Fruit fly (Drosophila melanogaster): ENCODE measurements around the gene CG31908.
A peak's percentile ranks its signal among the peaks of the same experiment; 100 is the strongest.

DNA sequence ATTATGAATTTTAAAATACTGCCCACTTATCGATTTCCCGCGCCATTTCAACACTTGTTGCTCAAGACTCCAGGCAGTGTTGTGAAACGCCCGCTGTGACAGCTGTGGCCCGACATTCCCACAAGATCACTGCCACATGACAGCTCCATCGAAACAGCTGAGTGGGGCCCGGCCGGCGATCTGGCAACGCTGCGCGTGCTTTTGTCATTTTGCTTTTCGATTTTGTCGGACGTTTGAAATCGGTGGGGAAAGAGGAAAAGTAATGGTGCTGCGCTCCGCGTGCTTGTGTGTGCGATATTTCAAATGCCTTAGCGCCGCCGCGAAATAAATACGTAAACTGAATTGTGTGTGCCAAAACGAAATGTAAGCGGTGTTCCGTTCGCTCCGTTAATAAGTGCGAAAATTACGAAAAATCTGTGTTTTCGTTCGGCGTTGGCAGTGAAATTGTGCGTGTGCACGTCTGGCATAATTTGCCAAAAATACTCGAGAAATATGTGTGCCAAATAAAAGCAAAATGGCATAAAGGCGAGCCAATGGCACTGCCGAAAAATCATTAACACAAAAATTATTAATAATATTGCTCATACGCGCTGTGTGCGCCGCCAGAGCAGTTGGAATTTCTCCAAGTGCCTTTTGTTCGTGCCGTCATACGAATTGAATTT is 15.1 kb upstream of the CG31908 start:
- peak; percentile 70 for TF ChIP-seq fd96Ca (GFP tag; IDR thresholded peaks at IDR 0.05)
- no peak for TF ChIP-seq EcR (GFP tag; optimal IDR thresholded peaks at IDR 0.05)
- TF ChIP-seq CG4496 (GFP tag; IDR thresholded peaks at IDR 0.05) = peak; percentile 66
- TF ChIP-seq CG32121 (GFP tag; IDR thresholded peaks at IDR 0.05) = peak; percentile 81
- peak; percentile 75 for TF ChIP-seq CG14655 (GFP tag; optimal IDR thresholded peaks at IDR 0.05)
- peak; percentile 65 for TF ChIP-seq CG8301 (tag; optimal IDR thresholded peaks at IDR 0.05)
- TF ChIP-seq CG8159 (tag; optimal IDR thresholded peaks at IDR 0.05) = peak; percentile 15
- TF ChIP-seq Pif1B (GFP tag; optimal IDR thresholded peaks at IDR 0.05) = peak; percentile 62
- TF ChIP-seq Ets98B (GFP tag; IDR thresholded peaks at IDR 0.05) = peak; percentile 46
- no peak for TF ChIP-seq gl (tag; optimal IDR thresholded peaks at IDR 0.05)
- TF ChIP-seq CG34367 (tag; optimal IDR thresholded peaks at IDR 0.05) = no peak

Measured in whole organism, pupa.